Worm (Caenorhabditis elegans) whole organism, L3 larva: ENCODE results near the gene F47B8.8.

Experiments used
- ZK546.5 ChIP-seq: sonication (generic microtip); optimal IDR thresholded peaks from 2 replicates; lab custom pipeline; 2017; ENCODE audit warnings: missing biosample characterization, missing genetic modification characterization
- ama-1 ChIP-seq: fragments of 150-350 bp; optimal IDR thresholded peaks from 2 replicates; lab custom pipeline; 2018
- ceh-82 ChIP-seq: fragments of 150-350 bp; optimal IDR thresholded peaks from 2 replicates; lab custom pipeline; 2014; ENCODE audit warnings: missing biosample characterization, missing genetic modification characterization
- egl-27 ChIP-seq: sonication (generic microtip); optimal IDR thresholded peaks from 4 replicates; lab custom pipeline; 2017; ENCODE audit warnings: missing biosample characterization, missing genetic modification reagents, missing genetic modification characterization
- fos-1 ChIP-seq: fragments of 150-350 bp; optimal IDR thresholded peaks from 2 replicates; lab custom pipeline; 2014; ENCODE audit warnings: missing biosample characterization, missing genetic modification characterization
- lin-39 ChIP-seq: fragments of 150-350 bp; optimal IDR thresholded peaks from 2 replicates; lab custom pipeline; 2018; ENCODE audit warnings: missing biosample characterization, missing genetic modification reagents, missing genetic modification characterization
- nhr-77 ChIP-seq: fragments of 150-350 bp; optimal IDR thresholded peaks from 2 replicates; lab custom pipeline; 2014; ENCODE audit warnings: missing biosample characterization, missing genetic modification characterization
- pha-4 ChIP-seq: fragments of 150-350 bp; optimal IDR thresholded peaks from 2 replicates; lab custom pipeline; 2014; ENCODE audit warnings: missing biosample characterization, missing genetic modification reagents, missing genetic modification characterization
- tbx-2 ChIP-seq: sonication (generic microtip); optimal IDR thresholded peaks from 2 replicates; lab custom pipeline; 2016; ENCODE audit warnings: mild to moderate bottlenecking, missing genetic modification characterization, missing compliant biosample characterization
- ztf-4 ChIP-seq: fragments of 150-350 bp; optimal IDR thresholded peaks from 2 replicates; lab custom pipeline; 2014; ENCODE audit warnings: missing biosample characterization, missing genetic modification characterization

DNA sequence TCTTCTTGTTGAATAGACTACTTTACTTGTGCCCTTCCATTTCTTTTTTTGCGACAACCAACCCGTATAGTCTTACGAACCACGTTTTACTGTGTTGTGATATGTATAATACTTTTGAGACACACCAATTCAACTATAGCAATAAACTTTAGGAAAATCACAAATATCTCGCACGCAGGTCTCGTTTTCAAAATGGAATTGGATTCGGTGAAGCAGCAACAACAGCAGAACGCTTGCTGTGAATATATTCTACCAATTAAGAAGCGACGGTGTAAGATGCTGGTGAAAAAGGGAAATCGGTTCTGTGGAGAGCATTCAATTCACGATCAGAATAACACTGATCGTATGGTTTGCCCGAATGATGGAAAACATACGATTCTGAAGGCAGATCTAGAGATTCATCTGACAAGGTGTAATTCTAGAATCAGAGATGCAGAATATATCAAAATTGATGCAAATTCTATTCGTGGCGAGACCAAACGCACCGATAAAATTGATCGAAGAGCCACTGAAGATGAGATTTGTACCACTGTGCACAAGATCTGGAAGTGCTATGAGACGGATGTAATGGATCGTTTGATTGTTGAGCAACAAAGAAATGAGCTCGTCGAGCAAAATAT lies 22.8 kb downstream of the F47B8.8 start, which contains the start of gene Y49A3A.3:
- TF ChIP-seq ztf-4 (tag; lab: Kevin White, UChicago) (no peak), pha-4 (tag; lab: Kevin White, UChicago) (no peak), lin-39 (no peak), ZK546.5 (no peak), egl-27 (tag; lab: Kevin White, UChicago) (no peak), ama-1 (lab: Kevin White, UChicago) (peak; percentile 66), nhr-77 (tag; lab: Kevin White, UChicago) (peak; percentile 65), tbx-2 (tag; lab: Kevin White, UChicago) (peak; percentile 53), fos-1 (tag; lab: Kevin White, UChicago) (no peak), ceh-82 (tag; lab: Kevin White, UChicago) (peak; percentile 9)
